Fruit fly (Drosophila melanogaster): ENCODE data around the gene jar.

jar gene

DNA sequence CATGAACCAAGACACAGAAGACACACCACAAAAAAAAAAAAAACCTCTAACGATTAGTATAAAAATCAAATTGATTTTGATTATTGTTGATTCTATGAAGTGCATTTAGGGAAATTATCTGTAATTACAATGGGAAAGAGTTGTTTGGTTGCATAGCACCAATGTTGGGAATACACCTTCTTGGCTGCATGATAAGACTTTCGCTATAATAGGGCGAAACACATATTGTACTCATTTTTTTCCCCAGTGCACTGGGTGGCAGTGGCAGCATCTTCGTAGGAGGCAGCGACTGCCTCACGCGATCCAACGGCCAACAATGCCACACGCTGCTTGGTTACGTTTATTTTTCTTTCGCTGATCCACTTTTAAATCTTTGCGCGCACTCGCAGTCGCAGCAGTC, 67.0 kb downstream of the jar start:
- TF ChIP-seq noc (tag; optimal IDR thresholded peaks at IDR 0.05) = no peak

dm6 chr3R:24203426-24203825, 67.6 kb downstream of the jar start:
- no peak for TF ChIP-seq noc (tag; optimal IDR thresholded peaks at IDR 0.05)
